Worm (Caenorhabditis elegans): ENCODE measurements around the gene F35F10.14.

- TF ChIP-seq W03F9.2 (tag; optimal IDR thresholded peaks at IDR 0.05) (no peak), him-1 (tag; optimal IDR thresholded peaks at IDR 0.05) (no peak)
These were observed 27.6 kb upstream of the F35F10.14 start for ce11 chrV:3347486-3347885.

All from whole organism, L4/young adult.